Worm (Caenorhabditis elegans) whole organism, L4/young adult: ENCODE measurements around the gene col-163.

Experiments used
- W03F9.2 ChIP-seq: fragments of 150-350 bp; optimal IDR thresholded peaks from 2 replicates; lab custom pipeline; 2014; ENCODE audit warnings: missing biosample characterization, missing genetic modification characterization
- him-1 ChIP-seq: sonication (generic microtip); optimal IDR thresholded peaks from 2 replicates; lab custom pipeline; 2016; ENCODE audit warnings: missing genotype, missing genetic modification reagents, missing genetic modification characterization, missing compliant biosample characterization

DNA sequence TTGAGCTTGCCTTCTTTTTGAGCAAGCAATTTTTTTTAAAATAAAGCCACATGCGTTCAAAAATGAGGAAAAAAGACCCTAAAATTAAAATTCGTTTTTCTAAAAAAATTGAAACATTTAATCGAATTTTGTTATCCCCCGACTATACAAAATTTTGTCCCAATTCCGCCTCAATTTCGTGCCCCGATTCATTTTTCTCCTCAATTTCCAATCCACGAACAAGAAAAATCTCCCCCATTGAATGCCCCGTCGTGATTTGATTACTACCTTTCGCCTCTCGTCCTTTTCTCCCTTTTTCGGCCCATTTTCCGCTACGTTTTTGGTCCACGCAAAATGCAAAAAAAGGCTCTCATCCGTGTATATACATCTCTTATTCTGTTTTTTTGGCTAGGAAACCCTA, 52.0 kb downstream of the col-163 start:
- no peak for TF ChIP-seq W03F9.2 (tag; lab: Kevin White, UChicago)
- no peak for TF ChIP-seq him-1
